Fruit fly (Drosophila melanogaster) whole organism, embryonic: ENCODE results near the gene Myo31DF.

ENCODE experiments used
- Atf3 ChIP-seq: fragments of 200-800 bp; sonication (Bioruptor generic); optimal IDR thresholded peaks from 3 replicates; lab custom pipeline; 2016; ENCODE audit warnings: missing biosample characterization, missing genetic modification characterization
- BtbVII ChIP-seq: fragments of 200-800 bp; sonication (Bioruptor generic); optimal IDR thresholded peaks from 3 replicates; lab custom pipeline; 2017; ENCODE audit warnings: missing biosample characterization, mild to moderate bottlenecking, missing genetic modification characterization
- CG10431 ChIP-seq: fragments of 200-800 bp; sonication (Bioruptor generic); optimal IDR thresholded peaks from 3 replicates; lab custom pipeline; 2018; ENCODE audit warnings: missing biosample characterization, mild to moderate bottlenecking, missing genetic modification characterization
- CG11504 ChIP-seq: fragments of 200-800 bp; sonication (Bioruptor generic); optimal IDR thresholded peaks from 3 replicates; lab custom pipeline; 2019; ENCODE audit warnings: missing biosample characterization, mild to moderate bottlenecking, missing genetic modification characterization, moderate library complexity
- CG11723 ChIP-seq: fragments of 200-800 bp; sonication (Bioruptor generic); optimal IDR thresholded peaks from 2 replicates; lab custom pipeline; 2017; ENCODE audit warnings: missing biosample characterization, mild to moderate bottlenecking, missing genetic modification characterization
- CG12299 ChIP-seq: fragments of 200-800 bp; sonication (Bioruptor generic); optimal IDR thresholded peaks from 2 replicates; lab custom pipeline; 2018; ENCODE audit warnings: missing biosample characterization, mild to moderate bottlenecking, missing genetic modification characterization
- CG12769 ChIP-seq: fragments of 200-800 bp; sonication (Bioruptor generic); optimal IDR thresholded peaks from 2 replicates; lab custom pipeline; 2019; ENCODE audit warnings: missing biosample characterization, mild to moderate bottlenecking, missing genetic modification characterization, moderate library complexity
- CG13424 ChIP-seq: fragments of 200-800 bp; sonication (Bioruptor generic); optimal IDR thresholded peaks from 2 replicates; lab custom pipeline; 2019; ENCODE audit warnings: missing biosample characterization, mild to moderate bottlenecking, missing genetic modification characterization, moderate library complexity
- CG14441 ChIP-seq: fragments of 200-800 bp; sonication (Bioruptor generic); IDR thresholded peaks from 2 replicates; pipeline ENCODE4 v1.3.6; 2022; ENCODE audit warnings: missing biosample characterization, missing genetic modification characterization
- CG17912 ChIP-seq: fragments of 200-800 bp; sonication (Bioruptor generic); optimal IDR thresholded peaks from 2 replicates; lab custom pipeline; 2018; ENCODE audit warnings: missing biosample characterization, mild to moderate bottlenecking, missing genetic modification characterization
- CG2129 ChIP-seq: fragments of 200-800 bp; sonication (Bioruptor generic); IDR thresholded peaks from 2 replicates; pipeline ENCODE4 v1.3.6; 2022; ENCODE audit warnings: missing biosample characterization, missing genetic modification characterization; ENCODE audit not compliant: partially characterized antibody
- CG30020 ChIP-seq: fragments of 200-800 bp; optimal IDR thresholded peaks from 2 replicates; lab custom pipeline; 2019; ENCODE audit warnings: missing biosample characterization, mild to moderate bottlenecking, missing genetic modification characterization, moderate library complexity
- CG33557 ChIP-seq: fragments of 200-800 bp; sonication (Bioruptor generic); optimal IDR thresholded peaks from 2 replicates; lab custom pipeline; 2019; ENCODE audit warnings: missing biosample characterization, mild to moderate bottlenecking, missing genetic modification characterization, moderate library complexity
- CG3847 ChIP-seq: fragments of 200-800 bp; sonication (Bioruptor generic); IDR thresholded peaks from 2 replicates; pipeline ENCODE4 v1.3.6; 2022; ENCODE audit warnings: missing biosample characterization, missing genetic modification characterization
- CG4707 ChIP-seq: fragments of 200-800 bp; sonication (Bioruptor generic); optimal IDR thresholded peaks from 2 replicates; lab custom pipeline; 2018; ENCODE audit warnings: missing biosample characterization, mild to moderate bottlenecking, missing genetic modification characterization, moderate library complexity
- CG6791 ChIP-seq: fragments of 200-800 bp; sonication (Bioruptor generic); IDR thresholded peaks from 3 replicates; pipeline ENCODE4 v1.3.6; 2022; ENCODE audit warnings: missing biosample characterization, missing genetic modification characterization; ENCODE audit not compliant: partially characterized antibody
- CG7271 ChIP-seq: fragments of 200-800 bp; sonication (Bioruptor generic); optimal IDR thresholded peaks from 2 replicates; lab custom pipeline; 2018; ENCODE audit warnings: missing biosample characterization, mild to moderate bottlenecking, missing genetic modification characterization, moderate library complexity
- CG7372 ChIP-seq: fragments of 200-800 bp; sonication (Bioruptor generic); IDR thresholded peaks from 2 replicates; pipeline ENCODE4 v1.3.6; 2022; ENCODE audit warnings: missing biosample characterization, missing genetic modification characterization
- CG9727 ChIP-seq: fragments of 200-800 bp; sonication (Bioruptor generic); optimal IDR thresholded peaks from 3 replicates; lab custom pipeline; 2017; ENCODE audit warnings: missing biosample characterization, mild to moderate bottlenecking, missing genetic modification characterization
- D19B ChIP-seq: fragments of 200-800 bp; sonication (Bioruptor generic); optimal IDR thresholded peaks from 2 replicates; lab custom pipeline; 2017; ENCODE audit warnings: missing biosample characterization, mild to moderate bottlenecking, missing genetic modification characterization
- Ets65A ChIP-seq: fragments of 200-800 bp; sonication (Bioruptor generic); peaks from one replicate; lab custom pipeline; 2016; ENCODE audit warnings: missing biosample characterization, missing genetic modification characterization
- Fer2 ChIP-seq: fragments of 200-800 bp; sonication (Bioruptor generic); optimal IDR thresholded peaks from 2 replicates; lab custom pipeline; 2018; ENCODE audit warnings: missing biosample characterization, mild to moderate bottlenecking, missing genetic modification characterization, moderate library complexity
- GATAe ChIP-seq: fragments of 200-800 bp; sonication (Bioruptor generic); conservative IDR thresholded peaks from 2 replicates; pipeline ENCODE4 v1.3.6; 2022; ENCODE audit warnings: missing biosample characterization, missing genetic modification characterization
- Lim3 ChIP-seq: fragments of 200-800 bp; sonication (Bioruptor generic); IDR thresholded peaks from 2 replicates; pipeline ENCODE4 v1.3.6; 2022; ENCODE audit warnings: missing biosample characterization, missing genetic modification characterization
- Meics ChIP-seq: fragments of 200-800 bp; sonication (Bioruptor generic); optimal IDR thresholded peaks from 2 replicates; lab custom pipeline; 2017; ENCODE audit warnings: missing biosample characterization, mild to moderate bottlenecking, missing genetic modification characterization
- Nf-YC ChIP-seq: fragments of 200-800 bp; optimal IDR thresholded peaks from 3 replicates; lab custom pipeline; 2019; ENCODE audit warnings: missing biosample characterization, mild to moderate bottlenecking, missing genetic modification characterization, moderate library complexity
- Spps ChIP-seq: fragments of 200-800 bp; sonication (Bioruptor generic); optimal IDR thresholded peaks from 2 replicates; lab custom pipeline; 2018; ENCODE audit warnings: missing biosample characterization, mild to moderate bottlenecking, missing genetic modification characterization
- TFAM ChIP-seq: fragments of 200-800 bp; sonication (Bioruptor generic); optimal IDR thresholded peaks from 2 replicates; lab custom pipeline; 2017; ENCODE audit warnings: missing biosample characterization, missing genetic modification characterization, inconsistent platforms
- Usf ChIP-seq: fragments of 200-800 bp; sonication (Bioruptor generic); optimal IDR thresholded peaks from 2 replicates; lab custom pipeline; 2017; ENCODE audit warnings: missing genotype, missing biosample characterization, missing genetic modification characterization
- amos ChIP-seq: fragments of 200-800 bp; sonication (Bioruptor generic); IDR thresholded peaks from 2 replicates; pipeline ENCODE4 v1.3.6; 2022; ENCODE audit warnings: missing biosample characterization, missing genetic modification characterization; ENCODE audit not compliant: partially characterized antibody
- ara ChIP-seq: fragments of 200-800 bp; sonication (Bioruptor generic); IDR thresholded peaks from 2 replicates; pipeline ENCODE4 v1.3.6; 2022; ENCODE audit warnings: missing biosample characterization, missing genetic modification characterization
- ato ChIP-seq: fragments of 200-800 bp; sonication (Bioruptor generic); IDR thresholded peaks from 2 replicates; pipeline ENCODE4 v1.3.6; 2022; ENCODE audit warnings: missing biosample characterization, missing genetic modification characterization; ENCODE audit not compliant: partially characterized antibody
- dmrt11E ChIP-seq: fragments of 200-800 bp; sonication (Bioruptor generic); optimal IDR thresholded peaks from 3 replicates; lab custom pipeline; 2018; ENCODE audit warnings: missing biosample characterization, mild to moderate bottlenecking, missing genetic modification characterization, moderate library complexity
- emc ChIP-seq: fragments of 200-800 bp; sonication (Bioruptor generic); optimal IDR thresholded peaks from 2 replicates; lab custom pipeline; 2016; ENCODE audit warnings: missing biosample characterization, missing genetic modification characterization
- eve ChIP-seq, 2 experiments: fragments of >200 bp; optimal IDR thresholded peaks; 2 replicates each; lab custom pipeline; 2017; ENCODE audit warnings: missing biosample characterization in 2 of 2, missing genetic modification characterization in 2 of 2
- fd64A ChIP-seq: fragments of 200-800 bp; sonication (Bioruptor generic); optimal IDR thresholded peaks from 3 replicates; lab custom pipeline; 2018; ENCODE audit warnings: missing biosample characterization, mild to moderate bottlenecking, missing genetic modification characterization
- gsb ChIP-seq: fragments of 200-800 bp; sonication (Bioruptor generic); IDR thresholded peaks from 2 replicates; pipeline ENCODE4 v1.3.6; 2022; ENCODE audit warnings: missing biosample characterization, missing genetic modification characterization
- gt ChIP-seq: fragments of 200-800 bp; sonication (Bioruptor generic); IDR thresholded peaks from 2 replicates; pipeline ENCODE4 v1.3.6; 2022; ENCODE audit warnings: missing biosample characterization, missing genetic modification characterization
- jigr1 ChIP-seq: fragments of 200-800 bp; sonication (Bioruptor generic); IDR thresholded peaks from 3 replicates; pipeline ENCODE4 v1.3.6; 2022; ENCODE audit warnings: missing biosample characterization, missing genetic modification characterization
- mld ChIP-seq: fragments of 200-800 bp; sonication (Bioruptor generic); IDR thresholded peaks from 3 replicates; pipeline ENCODE4 v1.3.6; 2022; ENCODE audit warnings: missing biosample characterization, missing genetic modification characterization; ENCODE audit not compliant: partially characterized antibody
- otp ChIP-seq: fragments of 200-800 bp; sonication (Bioruptor generic); IDR thresholded peaks from 3 replicates; pipeline ENCODE4, ENCODE4 v1.3.6; 2022; ENCODE audit warnings: missing biosample characterization, missing genetic modification characterization
- pb ChIP-seq: fragments of 200-800 bp; sonication (Bioruptor generic); optimal IDR thresholded peaks from 3 replicates; lab custom pipeline; 2016; ENCODE audit warnings: missing biosample characterization, missing genetic modification characterization
- psq ChIP-seq: fragments of 200-800 bp; sonication (Bioruptor generic); optimal IDR thresholded peaks from 2 replicates; lab custom pipeline; 2017; ENCODE audit warnings: missing biosample characterization, missing genetic modification characterization
- ranshi ChIP-seq: fragments of 200-800 bp; sonication (Bioruptor generic); IDR thresholded peaks from 2 replicates; pipeline ENCODE4 v1.3.6; 2022; ENCODE audit warnings: missing biosample characterization, missing genetic modification characterization
- salm ChIP-seq: fragments of 200-800 bp; sonication (Bioruptor generic); optimal IDR thresholded peaks from 2 replicates; lab custom pipeline; 2018; ENCODE audit warnings: missing biosample characterization, mild to moderate bottlenecking, missing genetic modification characterization
- sob ChIP-seq: fragments of 200-800 bp; sonication (Bioruptor generic); IDR thresholded peaks from 2 replicates; pipeline ENCODE4 v1.3.6; 2022; ENCODE audit warnings: missing biosample characterization, missing genetic modification characterization
- ssp ChIP-seq: fragments of 200-800 bp; sonication (Bioruptor generic); IDR thresholded peaks from 2 replicates; pipeline ENCODE4 v1.3.6; 2022; ENCODE audit warnings: missing biosample characterization, missing genetic modification characterization
- tio ChIP-seq: fragments of 200-800 bp; sonication (Bioruptor generic); optimal IDR thresholded peaks from 2 replicates; lab custom pipeline; 2017; ENCODE audit warnings: missing biosample characterization, missing genetic modification characterization, inconsistent platforms
- vvl ChIP-seq: fragments of 200-800 bp; sonication (Bioruptor generic); IDR thresholded peaks from 2 replicates; pipeline ENCODE4 v1.3.6; 2022; ENCODE audit warnings: missing biosample characterization, missing genetic modification characterization
- wdn ChIP-seq: fragments of 200-800 bp; sonication (Bioruptor generic); IDR thresholded peaks from 2 replicates; pipeline ENCODE4 v1.3.6; 2022; ENCODE audit warnings: missing biosample characterization, missing genetic modification characterization

Gene Myo31DF

dm6 chr2L:10516470-10517048, 10.0 kb upstream of the Myo31DF start (continued):
- peak; percentile 54 for TF ChIP-seq CG9727 (GFP tag; lab: Kevin White, UChicago)
- 0 out of 2 replicates have a peak, but pooled peaks have one; percentile 28 for TF ChIP-seq wdn (GFP tag; lab: Robert Waterston, UW)
- TF ChIP-seq Nf-YC (tag; lab: Kevin White, UChicago), result peak; percentile 11
- TF ChIP-seq Usf (GFP tag; lab: Kevin White, UChicago), result no peak
- peak; percentile 34 for TF ChIP-seq CG14441 (GFP tag; lab: Robert Waterston, UW)
- peak; percentile 35 for TF ChIP-seq CG12769 (tag; lab: Kevin White, UChicago)
- TF ChIP-seq CG6791 (GFP tag; lab: Robert Waterston, UW), result 0 out of 3 replicates have a peak, but pooled peaks have one; percentile 41
- peak; percentile 31 for TF ChIP-seq CG11504 (tag; lab: Kevin White, UChicago)
- no peak for TF ChIP-seq salm (tag; lab: Kevin White, UChicago)
- TF ChIP-seq gt (GFP tag; lab: Robert Waterston, UW), result no peak
- peak; percentile 38 for TF ChIP-seq Meics (GFP tag; lab: Kevin White, UChicago)
- TF ChIP-seq Atf3 (GFP tag; lab: Kevin White, UChicago), result peak; percentile 35
- no peak for TF ChIP-seq pb
- TF ChIP-seq vvl (GFP tag; lab: Robert Waterston, UW), result peak; percentile 55
- no peak for TF ChIP-seq gsb (GFP tag; lab: Robert Waterston, UW)
- TF ChIP-seq ssp (GFP tag; lab: Robert Waterston, UW), result no peak
- TF ChIP-seq CG7372, result no peak
- no peak for TF ChIP-seq ato (GFP tag; lab: Robert Waterston, UW)
- no peak for TF ChIP-seq BtbVII (GFP tag; lab: Kevin White, UChicago)
- no peak for TF ChIP-seq Spps (tag; lab: Kevin White, UChicago)
- TF ChIP-seq CG17912 (GFP tag; lab: Kevin White, UChicago), result no peak
- TF ChIP-seq ara, result 0 out of 2 replicates have a peak, but pooled peaks have one; percentile 26
- TF ChIP-seq CG30020 (tag; lab: Kevin White, UChicago), result no peak
- TF ChIP-seq TFAM (GFP tag; lab: Kevin White, UChicago), result no peak
- no peak for TF ChIP-seq dmrt11E (tag; lab: Kevin White, UChicago)
- TF ChIP-seq CG11723 (GFP tag; lab: Kevin White, UChicago), result no peak
- peak; percentile 38; the same call in 1 of the 2 replicates for TF ChIP-seq sob (GFP tag; lab: Robert Waterston, UW)
- TF ChIP-seq tio (GFP tag; lab: Kevin White, UChicago), result no peak
- no peak for TF ChIP-seq CG3847
- TF ChIP-seq fd64A, result no peak
- no peak for TF ChIP-seq GATAe (GFP tag; lab: Robert Waterston, UW)
- TF ChIP-seq emc (GFP tag; lab: Kevin White, UChicago), result no peak
- no peak for TF ChIP-seq eve (GFP tag; optimal IDR thresholded peaks at IDR 0.05; lab: Kevin White, UChicago)
- TF ChIP-seq amos (GFP tag; lab: Robert Waterston, UW), result peak; percentile 43; the same call in 1 of the 2 replicates
- no peak for TF ChIP-seq psq (GFP tag; lab: Kevin White, UChicago)
- TF ChIP-seq Ets65A (GFP tag; lab: Kevin White, UChicago), result peak; percentile 89
- no peak for TF ChIP-seq CG7271
- TF ChIP-seq CG4707, result no peak
- TF ChIP-seq CG12299 (tag; lab: Kevin White, UChicago), result no peak
- TF ChIP-seq CG2129 (GFP tag; lab: Robert Waterston, UW), result no peak
- peak; percentile 4 for TF ChIP-seq ranshi (GFP tag; lab: Robert Waterston, UW)
- TF ChIP-seq otp (GFP tag; lab: Robert Waterston, UW), result no peak
- no peak for TF ChIP-seq D19B (GFP tag; lab: Kevin White, UChicago)
- TF ChIP-seq CG13424 (tag; lab: Kevin White, UChicago), result peak; percentile 51
- TF ChIP-seq CG33557 (GFP tag; lab: Kevin White, UChicago), result no peak
- no peak for TF ChIP-seq jigr1 (GFP tag; lab: Robert Waterston, UW)
- TF ChIP-seq mld (GFP tag; lab: Robert Waterston, UW), result no peak
- TF ChIP-seq Fer2, result no peak
- TF ChIP-seq CG10431 (GFP tag; lab: Kevin White, UChicago), result no peak
- TF ChIP-seq Lim3 (GFP tag; lab: Robert Waterston, UW), result no peak
